Worm (Caenorhabditis elegans) whole organism, midembryonic: ENCODE data around the gene F25B5.5.

Experiments
- med-1 ChIP-seq: sonication (generic microtip); optimal IDR thresholded peaks from 2 replicates; lab custom pipeline; 2017; ENCODE audit warnings: missing genetic modification characterization, mild to moderate bottlenecking, missing compliant biosample characterization, antibody characterized with exemption, missing genetic modification reagents; ENCODE audit not compliant: insufficient read depth
- ztf-29 ChIP-seq: fragments of 200-800 bp; sonication (Bioruptor generic); IDR thresholded peaks from 2 replicates; pipeline ENCODE4 v1.3.6; 2022; ENCODE audit warnings: missing genetic modification reagents, missing genetic modification characterization, missing compliant biosample characterization

DNA sequence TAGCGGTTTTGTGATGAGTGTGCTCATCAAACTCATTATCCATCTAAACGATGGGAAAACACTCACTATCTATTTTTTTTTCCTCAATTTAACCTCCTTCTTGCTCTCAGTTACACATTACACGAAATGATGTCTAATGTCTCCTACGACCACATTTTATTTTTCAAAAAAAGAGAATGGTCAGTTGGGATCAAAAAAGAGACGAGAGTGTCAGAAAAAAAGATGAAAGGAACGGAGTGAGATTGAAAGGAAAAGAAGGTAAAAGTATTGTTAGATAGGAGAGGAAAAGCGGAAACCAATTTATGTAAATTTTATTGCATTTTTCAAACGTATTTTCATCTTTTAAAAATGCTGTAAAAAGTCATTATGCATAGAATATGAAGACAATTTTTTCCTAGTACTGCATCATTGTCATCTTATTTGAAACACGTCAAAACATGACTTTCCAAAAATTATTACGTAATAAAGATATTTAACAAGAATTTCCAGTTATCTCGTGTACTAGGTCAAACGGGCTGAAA lies 11.7 kb downstream of the F25B5.5 start:
- no peak for TF ChIP-seq ztf-29
- TF ChIP-seq med-1 = no peak
